Worm (Caenorhabditis elegans): Measurements from ENCODE around the gene C27C12.4.

DNA sequence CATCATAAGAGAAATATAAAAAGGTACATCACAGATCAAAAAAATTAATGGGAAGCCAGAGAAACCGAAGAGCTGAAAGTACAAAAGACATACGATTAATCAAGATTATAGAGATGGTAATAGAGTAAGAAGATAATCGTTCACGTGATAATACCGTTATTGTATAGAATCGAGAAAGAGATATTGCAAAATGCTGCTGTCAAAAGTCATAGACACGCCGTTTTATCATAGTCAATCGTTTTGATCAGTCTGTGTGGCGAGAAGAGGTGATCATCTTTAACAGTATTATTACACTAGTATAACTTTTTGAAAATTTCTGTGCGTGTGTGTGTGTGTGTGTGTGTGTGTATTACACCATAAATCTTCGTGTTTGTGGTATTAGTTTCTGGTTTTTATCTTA lies 40.5 kb downstream of the C27C12.4 start:
- TF ChIP-seq ceh-83 (GFP tag; optimal IDR thresholded peaks at IDR 0.05) (no peak), nhr-76 (tag; optimal IDR thresholded peaks at IDR 0.05) (no peak), pha-4 (tag; optimal IDR thresholded peaks at IDR 0.05) (no peak), sptf-1 (tag; optimal IDR thresholded peaks at IDR 0.05) (no peak), nhr-12 (tag; optimal IDR thresholded peaks at IDR 0.05) (no peak), ces-1 (GFP tag; optimal IDR thresholded peaks at IDR 0.05) (no peak), snpc-4 (tag; optimal IDR thresholded peaks at IDR 0.05) (no peak), lsy-2 (tag; optimal IDR thresholded peaks at IDR 0.05) (no peak), unc-39 (tag; optimal IDR thresholded peaks at IDR 0.05) (no peak), mls-2 (tag; optimal IDR thresholded peaks at IDR 0.05) (no peak), lin-32 (GFP tag; optimal IDR thresholded peaks at IDR 0.05) (no peak)
